Fruit fly (Drosophila melanogaster): ENCODE results near the gene CG7148.
A peak's percentile ranks its signal among the peaks of the same experiment; 100 is the strongest.

The CG7148 gene

DNA sequence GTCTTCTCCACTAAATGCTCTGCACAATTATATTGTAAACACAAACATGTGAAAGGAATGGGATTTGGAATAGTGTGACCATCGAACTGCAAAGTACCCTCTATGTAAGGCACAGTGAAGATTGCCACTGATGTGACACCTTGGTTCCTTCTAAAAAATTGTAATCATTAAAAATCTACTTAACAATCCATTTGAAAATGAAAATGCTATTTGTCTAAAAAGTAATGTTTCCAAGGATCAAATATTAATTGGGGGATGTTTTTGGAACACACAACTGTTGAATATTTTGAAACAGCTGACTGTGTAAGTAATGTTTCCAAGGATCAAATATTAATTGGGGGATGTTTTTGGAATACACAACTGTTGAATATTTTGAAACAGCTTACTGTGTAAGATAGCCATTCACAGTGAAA, 3.9 kb downstream of the CG7148 start, which contains the start of gene CG32448 (continued):
- TF ChIP-seq stwl (tag; optimal IDR thresholded peaks at IDR 0.05) (peak; percentile 59), CG7987 (GFP tag; optimal IDR thresholded peaks at IDR 0.05) (no peak), Bteb2 (GFP tag; optimal IDR thresholded peaks at IDR 0.05) (peak; percentile 51), CG2202 (tag; optimal IDR thresholded peaks at IDR 0.05) (no peak), bab2 (GFP tag; optimal IDR thresholded peaks at IDR 0.05) (peak; percentile 71), CG17385 (GFP tag; optimal IDR thresholded peaks at IDR 0.05) (peak; percentile 44), gsb (GFP tag; IDR thresholded peaks at IDR 0.05) (0 out of 2 replicates have a peak, but pooled peaks have one; percentile 17), CG11247 (GFP tag; IDR thresholded peaks at IDR 0.05) (peak; percentile 79), grau (tag; optimal IDR thresholded peaks at IDR 0.05) (peak; percentile 98), CG9215 (GFP tag; IDR thresholded peaks at IDR 0.05) (peak; percentile 60), Neu2 (GFP tag; optimal IDR thresholded peaks at IDR 0.05; ENCODE audit: borderline replicate concordance) (no peak), ewg (GFP tag; optimal IDR thresholded peaks at IDR 0.05) (peak; percentile 1), CG6765 (GFP tag; optimal IDR thresholded peaks at IDR 0.05) (no peak), Hey (tag; optimal IDR thresholded peaks at IDR 0.05) (no peak), bcd (GFP tag; optimal IDR thresholded peaks at IDR 0.05) (peak; percentile 36), hth (optimal IDR thresholded peaks at IDR 0.05) (no peak), CG11723 (GFP tag; optimal IDR thresholded peaks at IDR 0.05) (no peak), vnd (GFP tag; IDR thresholded peaks at IDR 0.05; ENCODE audit: partially characterized antibody) (no peak), Stat92E (GFP tag; optimal IDR thresholded peaks at IDR 0.05) (no peak), Nf-YB (GFP tag; optimal IDR thresholded peaks at IDR 0.05) (no peak), salm (tag; optimal IDR thresholded peaks at IDR 0.05) (no peak), CG17829 (tag; optimal IDR thresholded peaks at IDR 0.05) (peak; percentile 44), shn (GFP tag; optimal IDR thresholded peaks at IDR 0.05) (peak; percentile 80), CG10431 (GFP tag; optimal IDR thresholded peaks at IDR 0.05) (no peak), kni (GFP tag; optimal IDR thresholded peaks at IDR 0.05) (no peak), CG3065 (GFP tag; optimal IDR thresholded peaks at IDR 0.05) (no peak), Sox100B (GFP tag; optimal IDR thresholded peaks at IDR 0.05) (peak; percentile 35), org-1 (GFP tag; optimal IDR thresholded peaks at IDR 0.05) (no peak), chm (GFP tag; IDR thresholded peaks at IDR 0.05) (peak; percentile 63; the same call in 1 of the 2 replicates), z (GFP tag; IDR thresholded peaks at IDR 0.05) (no peak), CG2129 (GFP tag; IDR thresholded peaks at IDR 0.05; ENCODE audit: partially characterized antibody) (no peak), ham (GFP tag; IDR thresholded peaks at IDR 0.05) (no peak), Xrp1 (GFP tag; IDR thresholded peaks at IDR 0.05) (peak; percentile 63), D (optimal IDR thresholded peaks at IDR 0.05) (no peak), D (GFP tag; optimal IDR thresholded peaks at IDR 0.05) (no peak), Awh (GFP tag; IDR thresholded peaks at IDR 0.05) (peak; percentile 51; the same call in 1 of the 2 replicates), trem (tag; optimal IDR thresholded peaks at IDR 0.05) (peak; percentile 69), fd3F (GFP tag; optimal IDR thresholded peaks at IDR 0.05) (no peak), crol (GFP tag; IDR thresholded peaks at IDR 0.05) (no peak), CG17912 (GFP tag; optimal IDR thresholded peaks at IDR 0.05) (no peak), HmgD (GFP tag; optimal IDR thresholded peaks at IDR 0.05) (peak; percentile 47), hkb (optimal IDR thresholded peaks at IDR 0.05) (no peak), hkb (GFP tag; IDR thresholded peaks at IDR 0.05) (peak; percentile 65; the same call in 1 of the 2 replicates), fd102C (GFP tag; optimal IDR thresholded peaks at IDR 0.05) (no peak), usp (GFP tag; optimal IDR thresholded peaks at IDR 0.05) (no peak), Dad (GFP tag; optimal IDR thresholded peaks at IDR 0.05) (peak; percentile 34), H15 (GFP tag; IDR thresholded peaks at IDR 0.05) (peak; percentile 75), CG4617 (GFP tag; optimal IDR thresholded peaks at IDR 0.05; ENCODE audit: borderline replicate concordance) (peak; percentile 57), so (GFP tag; IDR thresholded peaks at IDR 0.05) (0 out of 3 replicates have a peak, but pooled peaks have one; percentile 39), scrt (GFP tag; optimal IDR thresholded peaks at IDR 0.05) (peak; percentile 92), gem (tag; optimal IDR thresholded peaks at IDR 0.05) (peak; percentile 73), CG32772 (GFP tag; IDR thresholded peaks at IDR 0.05) (peak; percentile 62; the same call in 1 of the 2 replicates)
